Fruit fly (Drosophila melanogaster): ENCODE results near the gene dl.

dm6 chr2L:17471524-17471923 lies 21.4 kb upstream of the dl start, which contains the start of gene Sgt:
- TF ChIP-seq ssp (GFP tag; IDR thresholded peaks at IDR 0.05): no peak
- no peak for TF ChIP-seq CG17802 (tag; optimal IDR thresholded peaks at IDR 0.05)
- TF ChIP-seq Dip2 (GFP tag; IDR thresholded peaks at IDR 0.05): no peak
- no peak for TF ChIP-seq Ada2b (GFP tag; IDR thresholded peaks at IDR 0.05)
